Worm (Caenorhabditis elegans): ENCODE data around the gene syx-5.
A peak's percentile ranks its signal among the peaks of the same experiment; 100 is the strongest.

The syx-5 gene

ce11 chrV:11800486-11800885 lies 35.8 kb downstream of the syx-5 start:
- TF ChIP-seq nhr-11 (tag; optimal IDR thresholded peaks at IDR 0.05) (no peak), eyg-1 (tag; optimal IDR thresholded peaks at IDR 0.05) (no peak), hlh-8 (tag; optimal IDR thresholded peaks at IDR 0.05) (no peak), syd-9 (tag; optimal IDR thresholded peaks at IDR 0.05) (no peak), nfya-1 (tag; optimal IDR thresholded peaks at IDR 0.05) (no peak), ceh-19 (GFP tag; optimal IDR thresholded peaks at IDR 0.05) (no peak), elt-4 (tag; optimal IDR thresholded peaks at IDR 0.05) (no peak), ceh-34 (tag; optimal IDR thresholded peaks at IDR 0.05) (no peak), ceh-45 (GFP tag; IDR thresholded peaks at IDR 0.05) (no peak), tbx-2 (tag; optimal IDR thresholded peaks at IDR 0.05) (no peak)

ce11 chrV:11801076-11801849 lies 36.6 kb downstream of the syx-5 start:
- TF ChIP-seq unc-86 (tag; optimal IDR thresholded peaks at IDR 0.05) (no peak), elt-2 (tag; optimal IDR thresholded peaks at IDR 0.05) (peak; percentile 40), hlh-13 (GFP tag; optimal IDR thresholded peaks at IDR 0.05) (no peak), pha-2 (tag; optimal IDR thresholded peaks at IDR 0.05) (no peak), sox-2 (GFP tag; IDR thresholded peaks at IDR 0.05) (no peak), Y22D7AL.16 (tag; optimal IDR thresholded peaks at IDR 0.05) (no peak), K09A11.1 (tag; optimal IDR thresholded peaks at IDR 0.05; ENCODE audit: insufficient read depth) (no peak)

- no peak for TF ChIP-seq nhr-11 (tag; optimal IDR thresholded peaks at IDR 0.05)
- no peak for TF ChIP-seq ttx-3 (tag; optimal IDR thresholded peaks at IDR 0.05)
- no peak for TF ChIP-seq sdc-2 (tag; optimal IDR thresholded peaks at IDR 0.05)
- no peak for TF ChIP-seq ceh-45 (GFP tag; IDR thresholded peaks at IDR 0.05)
- no peak for TF ChIP-seq F13H6.1 (tag; optimal IDR thresholded peaks at IDR 0.05)
- no peak for TF ChIP-seq che-1 (tag; optimal IDR thresholded peaks at IDR 0.05)
- no peak for TF ChIP-seq fax-1 (tag; optimal IDR thresholded peaks at IDR 0.05)
These were observed 37.8 kb downstream of the syx-5 start for ce11 chrV:11802508-11802907.

- TF ChIP-seq dve-1 (tag; optimal IDR thresholded peaks at IDR 0.05) (no peak), nhr-232 (tag; optimal IDR thresholded peaks at IDR 0.05) (no peak), lin-11 (tag; optimal IDR thresholded peaks at IDR 0.05) (no peak), ceh-18 (tag; optimal IDR thresholded peaks at IDR 0.05) (no peak), ets-4 (tag; optimal IDR thresholded peaks at IDR 0.05) (no peak), K02D7.2 (tag; optimal IDR thresholded peaks at IDR 0.05) (no peak), madf-2 (tag; optimal IDR thresholded peaks at IDR 0.05) (no peak), C38D4.7 (GFP tag; optimal IDR thresholded peaks at IDR 0.05) (no peak), elt-4 (tag; optimal IDR thresholded peaks at IDR 0.05) (no peak), syd-9 (tag; optimal IDR thresholded peaks at IDR 0.05) (no peak)
These were observed 38.9 kb downstream of the syx-5 start for ce11 chrV:11803518-11803994.

ce11 chrV:11809935-11810334 lies 45.2 kb downstream of the syx-5 start:
- TF ChIP-seq elt-2 (tag; optimal IDR thresholded peaks at IDR 0.05), result no peak

- TF ChIP-seq ttx-3 (tag; optimal IDR thresholded peaks at IDR 0.05) (no peak), hlh-8 (tag; optimal IDR thresholded peaks at IDR 0.05) (no peak), madf-2 (tag; optimal IDR thresholded peaks at IDR 0.05) (no peak), elt-2 (tag; optimal IDR thresholded peaks at IDR 0.05) (no peak), unc-3 (GFP tag; conservative IDR thresholded peaks at IDR 0.05) (no peak), unc-3 (tag; optimal IDR thresholded peaks at IDR 0.05) (no peak), ahr-1 (tag; optimal IDR thresholded peaks at IDR 0.05) (no peak), eyg-1 (tag; optimal IDR thresholded peaks at IDR 0.05) (no peak), K02D7.2 (tag; optimal IDR thresholded peaks at IDR 0.05) (no peak), unc-55 (GFP tag; optimal IDR thresholded peaks at IDR 0.05) (no peak), hlh-30 (tag; optimal IDR thresholded peaks at IDR 0.05; ENCODE audit: insufficient read depth) (no peak), fkh-10 (GFP tag; optimal IDR thresholded peaks at IDR 0.05) (no peak), unc-42 (tag; optimal IDR thresholded peaks at IDR 0.05) (no peak)
These were observed 47.2 kb downstream of the syx-5 start, which contains the start of gene D2023.3 for ce11 chrV:11811921-11812320. D2023.3 (minus strand) TSS chrV:11812021.
